Worm (Caenorhabditis elegans): ENCODE results near the gene copd-1.

DNA sequence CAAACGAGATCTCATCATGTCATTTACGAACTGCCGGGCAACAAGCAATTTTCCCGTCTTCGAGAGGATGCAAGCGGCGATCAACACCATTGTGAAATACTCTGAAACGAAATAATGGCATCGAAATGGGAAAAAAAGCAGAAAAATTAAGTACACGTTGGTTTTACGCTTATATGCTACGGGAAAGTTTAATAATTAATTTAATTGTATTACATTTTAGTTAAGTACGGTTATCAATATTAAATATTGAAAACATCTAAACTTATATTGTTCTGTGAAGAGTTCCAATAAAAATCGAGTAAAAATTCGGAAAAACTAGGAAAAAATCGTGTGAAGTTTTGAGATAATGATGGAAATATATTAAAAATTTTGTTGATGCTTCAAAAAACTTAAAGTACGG is at the start of gene copd-1:
- TF ChIP-seq nhr-77 (tag; optimal IDR thresholded peaks at IDR 0.05) (no peak), ama-1 (optimal IDR thresholded peaks at IDR 0.05) (no peak), elt-2 (tag; optimal IDR thresholded peaks at IDR 0.05) (no peak), ZK546.5 (tag; optimal IDR thresholded peaks at IDR 0.05) (no peak), elt-3 (tag; optimal IDR thresholded peaks at IDR 0.05) (no peak), zag-1 (tag; optimal IDR thresholded peaks at IDR 0.05) (no peak), nhr-11 (tag; optimal IDR thresholded peaks at IDR 0.05) (no peak), nhr-12 (tag; optimal IDR thresholded peaks at IDR 0.05) (no peak), pqm-1 (tag; optimal IDR thresholded peaks at IDR 0.05) (no peak), egl-27 (tag; optimal IDR thresholded peaks at IDR 0.05) (no peak), mdl-1 (tag; optimal IDR thresholded peaks at IDR 0.05) (no peak), nhr-25 (tag; optimal IDR thresholded peaks at IDR 0.05) (no peak), nhr-76 (tag; optimal IDR thresholded peaks at IDR 0.05) (no peak), nhr-237 (tag; optimal IDR thresholded peaks at IDR 0.05) (no peak)

Measured in whole organism, L3 larva.